Worm (Caenorhabditis elegans) whole organism, L2 larva: Measurements from ENCODE around the gene D1054.18.

Experiments
- C34F6.9 ChIP-seq: fragments of 150-350 bp; optimal IDR thresholded peaks from 2 replicates; lab custom pipeline; 2014; ENCODE audit warnings: missing biosample characterization, missing genetic modification characterization
- F13H6.1 ChIP-seq: sonication (generic microtip); optimal IDR thresholded peaks from 2 replicates; lab custom pipeline; 2016; ENCODE audit warnings: missing genetic modification characterization, missing compliant biosample characterization
- Y55F3AM.14 ChIP-seq: fragments of 200-800 bp; sonication (Bioruptor generic); optimal IDR thresholded peaks from 2 replicates; lab custom pipeline; 2018; ENCODE audit warnings: mild to moderate bottlenecking, missing genetic modification characterization, missing compliant biosample characterization
- alr-1 ChIP-seq: fragments of 150-350 bp; optimal IDR thresholded peaks from 2 replicates; lab custom pipeline; 2014; ENCODE audit warnings: missing biosample characterization, missing genetic modification characterization
- aly-2 ChIP-seq: fragments of 150-350 bp; optimal IDR thresholded peaks from 2 replicates; lab custom pipeline; 2014; ENCODE audit warnings: missing biosample characterization, missing genetic modification characterization
- ama-1 ChIP-seq: fragments of 150-350 bp; optimal IDR thresholded peaks from 2 replicates; lab custom pipeline; 2018; ENCODE audit warnings: inconsistent platforms
- blmp-1 ChIP-seq: sonication (generic microtip); optimal IDR thresholded peaks from 2 replicates; lab custom pipeline; 2017; ENCODE audit warnings: missing genetic modification characterization, mild to moderate bottlenecking, missing compliant biosample characterization, antibody characterized with exemption, moderate library complexity; ENCODE audit not compliant: insufficient read depth
- ceh-82 ChIP-seq: fragments of 150-350 bp; optimal IDR thresholded peaks from 2 replicates; lab custom pipeline; 2014; ENCODE audit warnings: missing biosample characterization, missing genetic modification characterization
- crh-2 ChIP-seq: sonication (generic microtip); optimal IDR thresholded peaks from 2 replicates; lab custom pipeline; 2017; ENCODE audit warnings: missing biosample characterization, missing genetic modification characterization
- dmd-4 ChIP-seq: sonication (generic microtip); optimal IDR thresholded peaks from 2 replicates; lab custom pipeline; 2017; ENCODE audit warnings: missing biosample characterization, missing genetic modification characterization
- egl-27 ChIP-seq: sonication (generic microtip); optimal IDR thresholded peaks from 3 replicates; lab custom pipeline; 2017; ENCODE audit warnings: missing biosample characterization, missing genetic modification reagents, missing genetic modification characterization
- elt-1 ChIP-seq: fragments of 150-350 bp; optimal IDR thresholded peaks from 2 replicates; lab custom pipeline; 2014; ENCODE audit warnings: missing biosample characterization, missing genetic modification characterization
- elt-3 ChIP-seq: sonication (generic microtip); optimal IDR thresholded peaks from 2 replicates; lab custom pipeline; 2017; ENCODE audit warnings: missing biosample characterization, missing genetic modification characterization
- gmeb-1 ChIP-seq: fragments of 150-350 bp; optimal IDR thresholded peaks from 2 replicates; lab custom pipeline; 2014; ENCODE audit warnings: missing biosample characterization, missing genetic modification characterization
- lin-39 ChIP-seq: fragments of 150-350 bp; optimal IDR thresholded peaks from 2 replicates; lab custom pipeline; 2014; ENCODE audit warnings: missing biosample characterization, missing genetic modification reagents, missing genetic modification characterization
- lsy-2 ChIP-seq, 2 experiments: fragments of 150-350 bp in 1 of 2; sonication (generic microtip) in 1 of 2; optimal IDR thresholded peaks; 2 replicates each; lab custom pipeline; 2014 to 2017; ENCODE audit warnings: missing biosample characterization in 2 of 2, missing genetic modification characterization in 2 of 2
- mab-5 ChIP-seq: fragments of 150-350 bp; optimal IDR thresholded peaks from 2 replicates; lab custom pipeline; 2014; ENCODE audit warnings: missing biosample characterization, missing genetic modification characterization
- mbf-1 ChIP-seq: sonication (generic microtip); optimal IDR thresholded peaks from 2 replicates; lab custom pipeline; 2017; ENCODE audit warnings: missing biosample characterization, missing genetic modification characterization
- mdl-1 ChIP-seq, 2 experiments: fragments of 150-350 bp in 1 of 2; sonication (generic microtip) in 1 of 2; optimal IDR thresholded peaks; 2 replicates each; lab custom pipeline; 2017; ENCODE audit warnings: missing biosample characterization in 2 of 2, missing genetic modification characterization in 2 of 2
- nhr-10 ChIP-seq: sonication (generic microtip); optimal IDR thresholded peaks from 2 replicates; lab custom pipeline; 2017; ENCODE audit warnings: missing biosample characterization, missing genetic modification characterization
- nhr-129 ChIP-seq: fragments of 150-350 bp; optimal IDR thresholded peaks from 2 replicates; lab custom pipeline; 2014; ENCODE audit warnings: missing biosample characterization, missing genetic modification characterization
- nhr-23 ChIP-seq: fragments of 150-350 bp; optimal IDR thresholded peaks from 2 replicates; lab custom pipeline; 2014; ENCODE audit warnings: missing biosample characterization, missing genetic modification reagents, missing genetic modification characterization
- nhr-237 ChIP-seq: fragments of 150-350 bp; optimal IDR thresholded peaks from 2 replicates; lab custom pipeline; 2014; ENCODE audit warnings: missing biosample characterization, missing genetic modification characterization
- nhr-25 ChIP-seq: fragments of 150-350 bp; sonication (generic microtip); optimal IDR thresholded peaks from 3 replicates; lab custom pipeline; 2014; ENCODE audit warnings: missing biosample characterization, missing genetic modification characterization
- nhr-77 ChIP-seq: fragments of 150-350 bp; optimal IDR thresholded peaks from 2 replicates; lab custom pipeline; 2014; ENCODE audit warnings: missing biosample characterization, missing genetic modification characterization
- peb-1 ChIP-seq: fragments of 150-350 bp; optimal IDR thresholded peaks from 2 replicates; lab custom pipeline; 2014; ENCODE audit warnings: missing biosample characterization, missing genetic modification characterization
- sem-4 ChIP-seq: fragments of 150-350 bp; optimal IDR thresholded peaks from 2 replicates; lab custom pipeline; 2014; ENCODE audit warnings: missing biosample characterization, missing genetic modification reagents, missing genetic modification characterization
- skn-1 ChIP-seq: sonication (generic microtip); optimal IDR thresholded peaks from 2 replicates; lab custom pipeline; 2017; ENCODE audit warnings: missing biosample characterization, missing genetic modification characterization
- sma-3 ChIP-seq: sonication (generic microtip); optimal IDR thresholded peaks from 2 replicates; lab custom pipeline; 2016; ENCODE audit warnings: missing genetic modification reagents, missing genetic modification characterization, missing compliant biosample characterization
- sma-9 ChIP-seq, 2 experiments: fragments of 150-350 bp in 1 of 2; sonication (generic microtip) in 1 of 2; optimal IDR thresholded peaks; 2 replicates each; lab custom pipeline; 2014 to 2016; ENCODE audit warnings: missing genetic modification characterization in 2 of 2, mild to moderate bottlenecking in 1 of 2, missing biosample characterization in 1 of 2, missing compliant biosample characterization in 1 of 2, missing genetic modification reagents in 1 of 2, moderate library complexity in 1 of 2
- snpc-4 ChIP-seq: fragments of 150-350 bp; optimal IDR thresholded peaks from 2 replicates; lab custom pipeline; 2014; ENCODE audit warnings: missing biosample characterization, missing genetic modification characterization
- unc-39 ChIP-seq: fragments of 150-350 bp; optimal IDR thresholded peaks from 2 replicates; lab custom pipeline; 2014; ENCODE audit warnings: missing biosample characterization, missing genetic modification characterization
- unc-55 ChIP-seq: fragments of 150-350 bp; sonication (generic microtip); optimal IDR thresholded peaks from 3 replicates; lab custom pipeline; 2014; ENCODE audit warnings: missing biosample characterization, missing genetic modification reagents, missing genetic modification characterization
- unc-62 ChIP-seq: fragments of 150-350 bp; optimal IDR thresholded peaks from 2 replicates; lab custom pipeline; 2014; ENCODE audit warnings: missing biosample characterization, missing genetic modification reagents, missing genetic modification characterization
- zag-1 ChIP-seq: fragments of 150-350 bp; optimal IDR thresholded peaks from 2 replicates; lab custom pipeline; 2014; ENCODE audit warnings: missing biosample characterization, missing genetic modification characterization
- ztf-4 ChIP-seq: fragments of 150-350 bp; optimal IDR thresholded peaks from 2 replicates; lab custom pipeline; 2014; ENCODE audit warnings: missing biosample characterization, missing genetic modification characterization

Gene D1054.18

DNA sequence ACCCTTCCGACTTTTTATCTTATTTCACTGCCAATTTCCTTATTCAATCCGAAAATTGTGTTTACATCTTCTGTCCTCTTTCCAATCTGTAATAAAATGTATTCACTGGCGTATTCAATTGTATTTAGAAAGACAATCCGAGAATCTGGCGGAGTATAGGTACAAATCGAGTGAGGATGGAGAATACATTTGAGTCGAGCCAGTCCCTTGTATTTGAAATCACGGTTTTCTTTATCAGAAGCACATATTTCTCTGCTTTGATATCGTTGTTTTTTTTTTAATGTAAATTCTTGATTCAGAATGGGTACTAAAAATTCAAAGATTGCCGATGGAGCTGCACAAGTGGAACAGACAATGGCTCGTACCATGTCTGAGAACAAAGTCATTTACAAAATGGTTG lies 36.9 kb downstream of the D1054.18 start, which contains the start of gene ocr-1:
TSS of gene ocr-1 (plus strand) at position 301 of the 400 bp plus-strand sequence.
- TF ChIP-seq unc-55 (GFP tag; lab: Kevin White, UChicago) (no peak), dmd-4 (tag; lab: Kevin White, UChicago) (no peak), crh-2 (no peak), nhr-25 (tag; lab: Kevin White, UChicago) (no peak), alr-1 (tag; lab: Kevin White, UChicago) (no peak), snpc-4 (tag; lab: Kevin White, UChicago) (no peak), gmeb-1 (tag; lab: Kevin White, UChicago) (no peak), sem-4 (no peak), Y55F3AM.14 (GFP tag; lab: Kevin White, UChicago) (no peak), nhr-23 (tag; lab: Kevin White, UChicago) (no peak), egl-27 (tag; lab: Kevin White, UChicago) (no peak), unc-62 (GFP tag; lab: Kevin White, UChicago) (no peak), ztf-4 (tag; lab: Kevin White, UChicago) (no peak), skn-1 (tag; lab: Kevin White, UChicago) (no peak), lsy-2 (tag; optimal IDR thresholded peaks at IDR 0.05; lab: Kevin White, UChicago) (no peak)
- TF ChIP-seq, all 48 proteins: peak for 0

DNA sequence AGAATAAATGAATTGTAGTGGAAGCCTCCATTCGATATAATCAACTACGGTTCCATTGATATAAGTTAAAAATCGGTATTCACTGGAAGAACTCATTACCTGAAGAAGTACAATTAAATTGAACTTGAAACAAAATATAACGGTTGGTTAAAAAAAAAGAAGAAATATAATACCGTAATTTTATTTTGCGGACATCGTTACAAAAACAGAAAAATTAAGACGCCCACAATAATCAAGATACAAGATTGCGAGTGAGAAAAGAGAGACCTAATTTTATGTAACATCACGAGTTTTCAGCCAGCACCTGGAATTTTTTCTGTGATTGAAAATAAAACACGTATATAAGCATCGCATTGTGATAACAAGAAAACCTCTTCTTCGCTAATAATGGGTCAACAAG lies 38.3 kb downstream of the D1054.18 start, which contains the start of gene sre-6:
TSS of gene sre-6 (minus strand) at position 101 of the 400 bp plus-strand sequence.
- TF ChIP-seq peb-1 (tag; lab: Kevin White, UChicago) (no peak), mab-5 (no peak), C34F6.9 (no peak), unc-55 (GFP tag; lab: Kevin White, UChicago) (no peak), sma-3 (GFP tag; lab: Kevin White, UChicago) (no peak), dmd-4 (tag; lab: Kevin White, UChicago) (no peak), lsy-2 (tag; optimal IDR thresholded peaks at IDR 0.05; lab: Kevin White, UChicago) (no peak), nhr-10 (tag; lab: Kevin White, UChicago) (no peak), ama-1 (no peak), nhr-77 (tag; lab: Kevin White, UChicago) (no peak), unc-62 (GFP tag; lab: Kevin White, UChicago) (no peak), gmeb-1 (tag; lab: Kevin White, UChicago) (no peak), sma-9 (GFP tag; optimal IDR thresholded peaks at IDR 0.05; lab: Kevin White, UChicago) (no peak), sma-9 (tag; optimal IDR thresholded peaks at IDR 0.05; lab: Kevin White, UChicago) (no peak), nhr-237 (tag; lab: Kevin White, UChicago) (no peak), snpc-4 (tag; lab: Kevin White, UChicago) (no peak), Y55F3AM.14 (GFP tag; lab: Kevin White, UChicago) (no peak), zag-1 (no peak), ceh-82 (tag; lab: Kevin White, UChicago) (no peak), aly-2 (no peak), elt-3 (tag; lab: Kevin White, UChicago) (no peak)

DNA sequence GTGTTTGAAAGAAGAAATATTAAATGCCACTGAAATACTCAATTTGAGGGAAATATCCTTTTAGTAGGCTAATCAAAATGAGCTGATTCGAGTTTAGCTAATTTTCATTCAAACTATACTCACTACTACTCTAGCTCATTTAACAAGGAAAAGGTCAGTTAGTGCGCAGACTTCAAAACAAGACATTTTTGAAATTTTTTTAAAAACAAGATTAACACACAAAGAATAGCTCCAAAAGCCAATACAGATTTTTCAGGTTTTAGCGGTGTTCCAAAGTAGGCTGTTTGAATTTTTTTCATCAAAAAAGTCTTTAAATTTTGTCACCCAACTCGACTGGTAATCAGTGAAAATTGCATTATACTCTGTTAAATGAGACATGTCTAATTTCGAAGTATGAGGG lies 40.2 kb downstream of the D1054.18 start:
- peak; percentile 31 for TF ChIP-seq nhr-25 (tag; lab: Kevin White, UChicago)
- no peak for TF ChIP-seq C34F6.9
- no peak for TF ChIP-seq mbf-1 (tag; lab: Kevin White, UChicago)
- TF ChIP-seq, all 48 proteins: peak for 1

DNA sequence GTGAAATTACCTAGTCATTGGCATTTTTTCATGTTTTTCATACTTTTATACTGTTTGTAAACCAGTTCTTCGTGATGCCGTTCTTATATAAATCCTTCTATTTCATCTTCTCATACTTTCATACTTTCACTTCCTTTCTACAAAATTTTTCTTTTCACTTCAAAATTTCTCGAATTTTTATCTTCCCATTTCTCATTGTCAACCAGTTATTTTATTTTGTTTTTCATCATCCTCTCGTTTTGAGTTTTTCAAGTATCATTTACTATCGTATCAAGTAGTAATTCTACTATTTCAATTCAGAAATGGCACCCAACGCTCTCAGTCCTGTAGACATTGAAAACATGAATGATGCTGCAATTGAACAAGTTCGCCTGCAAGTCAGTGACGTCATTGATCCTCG lies 42.3 kb downstream of the D1054.18 start, which contains the start of gene F28H7.8:
TSS of gene F28H7.8 (plus strand) at position 301 of the 400 bp plus-strand sequence.
- TF ChIP-seq lin-39 (tag; lab: Kevin White, UChicago) (no peak), unc-39 (tag; lab: Kevin White, UChicago) (no peak), sma-9 (GFP tag; optimal IDR thresholded peaks at IDR 0.05; lab: Kevin White, UChicago) (no peak), sma-9 (tag; optimal IDR thresholded peaks at IDR 0.05; lab: Kevin White, UChicago) (no peak), blmp-1 (tag; lab: Kevin White, UChicago) (peak; percentile 27), gmeb-1 (tag; lab: Kevin White, UChicago) (no peak), mab-5 (no peak), nhr-25 (tag; lab: Kevin White, UChicago) (peak; percentile 21)

DNA sequence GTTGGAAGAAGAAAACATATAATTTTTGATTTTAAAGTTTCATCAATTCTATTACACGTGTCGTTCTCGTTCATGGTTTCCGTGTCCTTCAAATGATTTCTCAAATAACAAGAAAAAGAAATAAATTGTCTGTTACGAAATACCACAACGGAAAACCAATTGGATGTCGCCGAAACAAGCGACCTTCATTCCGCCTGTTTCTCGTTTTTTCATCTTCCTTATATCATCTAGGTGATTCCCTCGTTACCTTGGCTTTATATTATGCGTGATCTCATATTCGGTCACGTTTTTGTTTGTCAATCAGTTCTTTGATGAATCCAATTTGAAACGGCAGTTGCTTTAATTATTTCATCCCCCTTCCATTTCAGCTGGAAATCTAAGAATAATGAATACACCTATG lies 43.9 kb downstream of the D1054.18 start:
- no peak for TF ChIP-seq lin-39 (tag; lab: Kevin White, UChicago)
- TF ChIP-seq blmp-1 (tag; lab: Kevin White, UChicago) = peak; percentile 48
- peak; percentile 0 for TF ChIP-seq sma-9 (GFP tag; optimal IDR thresholded peaks at IDR 0.05; lab: Kevin White, UChicago)
- TF ChIP-seq sma-9 (tag; optimal IDR thresholded peaks at IDR 0.05; lab: Kevin White, UChicago) = no peak
- no peak for TF ChIP-seq dmd-4 (tag; lab: Kevin White, UChicago)
- TF ChIP-seq nhr-129 = peak; percentile 35
- TF ChIP-seq nhr-237 (tag; lab: Kevin White, UChicago) = no peak
- TF ChIP-seq peb-1 (tag; lab: Kevin White, UChicago) = no peak
- no peak for TF ChIP-seq mdl-1 (tag; optimal IDR thresholded peaks at IDR 0.05; lab: Kevin White, UChicago)
- no peak for TF ChIP-seq Y55F3AM.14 (GFP tag; lab: Kevin White, UChicago)
- no peak for TF ChIP-seq unc-62 (GFP tag; lab: Kevin White, UChicago)
- TF ChIP-seq crh-2 = no peak
- no peak for TF ChIP-seq unc-39 (tag; lab: Kevin White, UChicago)
- no peak for TF ChIP-seq F13H6.1
- no peak for TF ChIP-seq mab-5
- no peak for TF ChIP-seq elt-1 (tag; lab: Kevin White, UChicago)
- peak; percentile 74 for TF ChIP-seq nhr-25 (tag; lab: Kevin White, UChicago)
- no peak for TF ChIP-seq egl-27 (tag; lab: Kevin White, UChicago)
- no peak for TF ChIP-seq mbf-1 (tag; lab: Kevin White, UChicago)
